Worm (Caenorhabditis elegans): ENCODE results near the gene R07E3.7.

R07E3.7 gene

DNA sequence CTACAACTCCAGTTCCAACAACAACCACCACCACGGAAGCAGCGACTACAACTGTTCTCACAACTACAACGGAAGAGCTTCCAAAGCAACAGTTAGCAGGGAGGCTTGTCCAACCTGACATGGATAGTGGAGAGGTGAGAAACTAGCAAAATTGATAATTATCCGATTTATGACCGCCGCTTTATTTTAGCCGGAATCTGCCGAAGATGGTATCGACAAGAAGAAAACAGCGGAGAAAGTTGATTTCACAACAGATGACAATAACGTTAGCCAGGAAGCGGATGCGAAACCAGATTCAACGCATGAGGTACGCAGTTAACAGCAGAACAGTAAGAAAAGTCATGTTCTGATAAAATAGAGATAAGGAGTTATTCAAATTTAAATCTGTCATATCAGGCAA is 37.1 kb downstream of the R07E3.7 start:
- no peak for TF ChIP-seq ref-1 (GFP tag; conservative IDR thresholded peaks at IDR 0.05)
- no peak for TF ChIP-seq tab-1 (GFP tag; IDR thresholded peaks at IDR 0.05)
- TF ChIP-seq ztf-23 (GFP tag; IDR thresholded peaks at IDR 0.05): no peak
- TF ChIP-seq ztf-29 (GFP tag; IDR thresholded peaks at IDR 0.05): no peak
- TF ChIP-seq med-1 (GFP tag; optimal IDR thresholded peaks at IDR 0.05; ENCODE audit: insufficient read depth): no peak
- TF ChIP-seq T22C8.4 (GFP tag; IDR thresholded peaks at IDR 0.05): no peak
- TF ChIP-seq flt-1 (GFP tag; IDR thresholded peaks at IDR 0.05): no peak
- no peak for TF ChIP-seq cog-1 (tag; optimal IDR thresholded peaks at IDR 0.05)
- TF ChIP-seq klf-2 (GFP tag; conservative IDR thresholded peaks at IDR 0.05): no peak

- TF ChIP-seq ztf-29 (GFP tag; IDR thresholded peaks at IDR 0.05): no peak
- no peak for TF ChIP-seq ref-1 (GFP tag; conservative IDR thresholded peaks at IDR 0.05)
- no peak for TF ChIP-seq flt-1 (GFP tag; IDR thresholded peaks at IDR 0.05)
- no peak for TF ChIP-seq cog-1 (tag; optimal IDR thresholded peaks at IDR 0.05)
- no peak for TF ChIP-seq med-1 (GFP tag; optimal IDR thresholded peaks at IDR 0.05; ENCODE audit: insufficient read depth)
- TF ChIP-seq ztf-23 (GFP tag; IDR thresholded peaks at IDR 0.05): no peak
- no peak for TF ChIP-seq klf-2 (GFP tag; conservative IDR thresholded peaks at IDR 0.05)
- TF ChIP-seq tab-1 (GFP tag; IDR thresholded peaks at IDR 0.05): no peak
- no peak for TF ChIP-seq T22C8.4 (GFP tag; IDR thresholded peaks at IDR 0.05)
Observed at ce11 chrX:10317565-10317964, 38.0 kb downstream of the R07E3.7 start, which contains the start of gene R07E3.6. Gene R07E3.6 (plus strand): TSS chrX:10317722.

ce11 chrX:10315905-10316304 is 39.6 kb downstream of the R07E3.7 start, which contains the start of gene F41E7.9:
Gene F41E7.9 (minus strand): TSS chrX:10316005.
- no peak for TF ChIP-seq T22C8.4 (GFP tag; IDR thresholded peaks at IDR 0.05)

- TF ChIP-seq klf-2 (GFP tag; conservative IDR thresholded peaks at IDR 0.05) (no peak), T22C8.4 (GFP tag; IDR thresholded peaks at IDR 0.05) (no peak)
Observed at ce11 chrX:10310366-10310765, 45.2 kb downstream of the R07E3.7 start, which contains the start of gene F41E7.6. Gene F41E7.6 (minus strand): TSS chrX:10310466.

DNA sequence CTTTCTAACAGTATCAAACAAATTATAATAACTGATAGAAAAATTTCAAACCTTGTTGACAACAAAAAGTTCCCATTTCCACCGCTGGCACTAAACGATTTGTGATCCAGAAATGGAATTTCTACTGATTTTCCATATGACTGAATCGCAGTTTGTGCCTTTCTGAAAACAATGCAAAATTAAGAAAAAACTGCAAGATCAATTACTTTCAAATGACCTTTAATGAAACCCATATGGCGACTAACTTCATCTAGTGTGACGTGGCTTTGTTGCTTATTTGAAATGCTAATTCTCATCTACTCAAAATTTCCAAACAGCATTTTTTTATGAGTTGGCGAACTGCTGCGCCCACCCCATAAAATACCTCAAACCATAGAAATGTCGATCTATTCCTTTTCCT is 48.1 kb downstream of the R07E3.7 start, which contains the start of gene F41E7.7:
Gene F41E7.7, plus strand, starts transcription at position 301 of the 400 bp plus-strand sequence.
- no peak for TF ChIP-seq tab-1 (GFP tag; IDR thresholded peaks at IDR 0.05)
- TF ChIP-seq ref-1 (GFP tag; conservative IDR thresholded peaks at IDR 0.05): no peak
- no peak for TF ChIP-seq klf-2 (GFP tag; conservative IDR thresholded peaks at IDR 0.05)
- no peak for TF ChIP-seq flt-1 (GFP tag; IDR thresholded peaks at IDR 0.05)
- TF ChIP-seq T22C8.4 (GFP tag; IDR thresholded peaks at IDR 0.05): no peak
- no peak for TF ChIP-seq ztf-29 (GFP tag; IDR thresholded peaks at IDR 0.05)
- no peak for TF ChIP-seq cog-1 (tag; optimal IDR thresholded peaks at IDR 0.05)
- no peak for TF ChIP-seq ztf-23 (GFP tag; IDR thresholded peaks at IDR 0.05)

DNA sequence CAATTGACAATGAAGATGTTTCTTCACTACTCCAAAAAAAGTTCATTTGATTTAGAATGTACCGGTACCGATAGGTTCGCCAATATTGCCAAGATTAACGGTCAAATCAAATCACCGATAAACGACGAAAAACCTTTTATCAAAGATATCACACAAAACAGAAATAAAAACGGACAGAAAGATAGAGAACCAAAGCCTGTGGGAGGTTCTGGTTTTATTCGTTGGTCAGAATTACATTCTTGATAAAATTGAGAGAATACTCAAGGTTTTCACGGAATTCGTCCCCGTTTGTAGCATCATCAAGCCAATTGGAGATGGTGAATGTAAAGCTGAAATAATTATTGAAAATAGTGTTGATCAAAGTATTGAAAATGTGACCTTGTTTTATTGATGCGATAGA is 48.6 kb downstream of the R07E3.7 start:
- TF ChIP-seq flt-1 (GFP tag; IDR thresholded peaks at IDR 0.05): no peak
- TF ChIP-seq ref-1 (GFP tag; conservative IDR thresholded peaks at IDR 0.05): no peak
- no peak for TF ChIP-seq med-1 (GFP tag; optimal IDR thresholded peaks at IDR 0.05; ENCODE audit: insufficient read depth)
- no peak for TF ChIP-seq ztf-29 (GFP tag; IDR thresholded peaks at IDR 0.05)
- no peak for TF ChIP-seq ztf-23 (GFP tag; IDR thresholded peaks at IDR 0.05)
- no peak for TF ChIP-seq T22C8.4 (GFP tag; IDR thresholded peaks at IDR 0.05)
- no peak for TF ChIP-seq cog-1 (tag; optimal IDR thresholded peaks at IDR 0.05)
- TF ChIP-seq tab-1 (GFP tag; IDR thresholded peaks at IDR 0.05): no peak
- no peak for TF ChIP-seq klf-2 (GFP tag; conservative IDR thresholded peaks at IDR 0.05)

DNA sequence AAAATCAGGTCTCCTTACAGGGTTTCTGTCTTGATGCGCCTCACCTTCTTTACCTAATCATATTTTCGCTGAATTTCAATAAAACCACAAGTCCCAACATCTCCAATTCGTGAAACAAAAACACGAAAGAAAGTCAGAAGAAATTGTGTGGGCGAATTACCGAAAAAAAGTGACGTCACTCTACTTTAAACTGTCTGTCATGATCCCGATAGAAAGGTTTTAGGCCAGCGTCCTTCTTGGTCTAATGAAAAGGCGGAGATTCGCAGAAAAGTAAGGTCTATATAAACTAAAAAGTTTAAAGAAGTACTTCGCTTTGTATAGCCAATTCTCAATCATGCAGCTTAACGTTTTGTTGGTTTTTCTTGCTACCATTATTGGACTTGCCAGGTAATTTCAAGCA is 49.3 kb downstream of the R07E3.7 start, which contains the start of gene cnc-8:
Gene cnc-8, plus strand, starts transcription at position 307 of the 400 bp plus-strand sequence.
- TF ChIP-seq med-1 (GFP tag; optimal IDR thresholded peaks at IDR 0.05; ENCODE audit: insufficient read depth) (no peak), flt-1 (GFP tag; IDR thresholded peaks at IDR 0.05) (no peak), ref-1 (GFP tag; conservative IDR thresholded peaks at IDR 0.05) (no peak), T22C8.4 (GFP tag; IDR thresholded peaks at IDR 0.05) (no peak), ztf-29 (GFP tag; IDR thresholded peaks at IDR 0.05) (no peak), tab-1 (GFP tag; IDR thresholded peaks at IDR 0.05) (no peak), klf-2 (GFP tag; conservative IDR thresholded peaks at IDR 0.05) (no peak), ztf-23 (GFP tag; IDR thresholded peaks at IDR 0.05) (no peak), cog-1 (tag; optimal IDR thresholded peaks at IDR 0.05) (no peak)

DNA sequence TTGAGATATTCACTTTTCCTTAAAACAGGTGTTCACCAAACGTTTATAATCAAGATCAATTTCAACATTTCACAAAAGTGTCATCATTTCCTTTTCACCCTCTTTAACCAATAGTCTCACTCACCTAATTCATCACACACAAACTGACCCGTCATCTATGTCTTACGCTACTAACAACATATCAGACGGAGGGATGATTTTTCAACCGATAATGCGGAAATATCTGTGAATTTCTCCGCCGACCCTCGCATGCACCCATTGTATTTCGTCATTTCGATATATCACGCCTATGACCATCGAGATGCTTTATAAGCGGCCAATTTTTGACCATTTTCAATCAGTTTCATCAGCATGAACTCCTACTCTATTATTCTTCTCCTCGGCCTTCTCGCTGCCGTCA is 51.4 kb downstream of the R07E3.7 start, which contains the start of gene fipr-21:
Gene fipr-21, plus strand, starts transcription at position 352 of the 400 bp plus-strand sequence.
- TF ChIP-seq med-1 (GFP tag; optimal IDR thresholded peaks at IDR 0.05; ENCODE audit: insufficient read depth) (no peak), ztf-23 (GFP tag; IDR thresholded peaks at IDR 0.05) (no peak), ref-1 (GFP tag; conservative IDR thresholded peaks at IDR 0.05) (no peak), flt-1 (GFP tag; IDR thresholded peaks at IDR 0.05) (no peak), ztf-29 (GFP tag; IDR thresholded peaks at IDR 0.05) (no peak), cog-1 (tag; optimal IDR thresholded peaks at IDR 0.05) (no peak), T22C8.4 (GFP tag; IDR thresholded peaks at IDR 0.05) (no peak), klf-2 (GFP tag; conservative IDR thresholded peaks at IDR 0.05) (no peak), tab-1 (GFP tag; IDR thresholded peaks at IDR 0.05) (no peak)

ce11 chrX:10302430-10302829 is 53.1 kb downstream of the R07E3.7 start, which contains the start of gene fip-5:
Gene fip-5 (plus strand): TSS chrX:10302741.
- TF ChIP-seq ztf-23 (GFP tag; IDR thresholded peaks at IDR 0.05) (no peak), cog-1 (tag; optimal IDR thresholded peaks at IDR 0.05) (no peak), T22C8.4 (GFP tag; IDR thresholded peaks at IDR 0.05) (no peak), ref-1 (GFP tag; conservative IDR thresholded peaks at IDR 0.05) (no peak), flt-1 (GFP tag; IDR thresholded peaks at IDR 0.05) (no peak), tab-1 (GFP tag; IDR thresholded peaks at IDR 0.05) (no peak), klf-2 (GFP tag; conservative IDR thresholded peaks at IDR 0.05) (no peak), ztf-29 (GFP tag; IDR thresholded peaks at IDR 0.05) (no peak), med-1 (GFP tag; optimal IDR thresholded peaks at IDR 0.05; ENCODE audit: insufficient read depth) (no peak)

ce11 chrX:10301920-10302319 is 53.6 kb downstream of the R07E3.7 start:
- TF ChIP-seq flt-1 (GFP tag; IDR thresholded peaks at IDR 0.05) (no peak), tab-1 (GFP tag; IDR thresholded peaks at IDR 0.05) (no peak), cog-1 (tag; optimal IDR thresholded peaks at IDR 0.05) (no peak), ztf-29 (GFP tag; IDR thresholded peaks at IDR 0.05) (no peak), ztf-23 (GFP tag; IDR thresholded peaks at IDR 0.05) (no peak)
